Fruit fly (Drosophila melanogaster) whole organism, embryonic: ENCODE measurements around the gene Dhps.

Experiments
- CG10543 ChIP-seq: fragments of 200-800 bp; sonication (Bioruptor generic); optimal IDR thresholded peaks from 3 replicates; lab custom pipeline; 2017; ENCODE audit warnings: missing biosample characterization, mild to moderate bottlenecking, missing genetic modification characterization, moderate library complexity
- CG11723 ChIP-seq: fragments of 200-800 bp; sonication (Bioruptor generic); optimal IDR thresholded peaks from 2 replicates; lab custom pipeline; 2017; ENCODE audit warnings: missing biosample characterization, mild to moderate bottlenecking, missing genetic modification characterization
- CG12155 ChIP-seq: fragments of 200-800 bp; sonication (Bioruptor generic); optimal IDR thresholded peaks from 3 replicates; lab custom pipeline; 2016; ENCODE audit warnings: missing biosample characterization, missing genetic modification characterization
- CG13424 ChIP-seq: fragments of 200-800 bp; sonication (Bioruptor generic); optimal IDR thresholded peaks from 2 replicates; lab custom pipeline; 2019; ENCODE audit warnings: missing biosample characterization, mild to moderate bottlenecking, missing genetic modification characterization, moderate library complexity
- CG1529 ChIP-seq: fragments of 200-800 bp; sonication (Bioruptor generic); optimal IDR thresholded peaks from 3 replicates; lab custom pipeline; 2018; ENCODE audit warnings: missing biosample characterization, missing genetic modification characterization
- CG15479 ChIP-seq: fragments of 200-800 bp; sonication (Bioruptor generic); optimal IDR thresholded peaks from 3 replicates; lab custom pipeline; 2019; ENCODE audit warnings: missing biosample characterization, mild to moderate bottlenecking, missing genetic modification characterization, moderate library complexity
- CG1647 ChIP-seq: fragments of 200-800 bp; sonication (Bioruptor generic); optimal IDR thresholded peaks from 3 replicates; lab custom pipeline; 2016; ENCODE audit warnings: missing biosample characterization, missing genetic modification characterization
- CG17912 ChIP-seq: fragments of 200-800 bp; sonication (Bioruptor generic); optimal IDR thresholded peaks from 2 replicates; lab custom pipeline; 2018; ENCODE audit warnings: missing biosample characterization, mild to moderate bottlenecking, missing genetic modification characterization
- CG18011 ChIP-seq: fragments of 200-800 bp; sonication (Bioruptor generic); optimal IDR thresholded peaks from 2 replicates; lab custom pipeline; 2017; ENCODE audit warnings: missing biosample characterization, missing genetic modification characterization, mild to moderate bottlenecking, moderate library complexity, missing genotype
- CG2199 ChIP-seq: fragments of 200-800 bp; sonication (Bioruptor generic); IDR thresholded peaks from 3 replicates; pipeline ENCODE4 v1.3.6; 2022; ENCODE audit warnings: missing biosample characterization, missing genetic modification characterization
- CG31388 ChIP-seq: fragments of 200-800 bp; sonication (Bioruptor generic); optimal IDR thresholded peaks from 2 replicates; lab custom pipeline; 2016; ENCODE audit warnings: missing biosample characterization, missing genetic modification characterization
- CG31441 ChIP-seq: fragments of 200-800 bp; sonication (Bioruptor generic); IDR thresholded peaks from 2 replicates; pipeline ENCODE4 v1.3.6; 2022; ENCODE audit warnings: missing biosample characterization, missing genetic modification characterization
- CG33213 ChIP-seq: fragments of 200-800 bp; sonication (Bioruptor generic); optimal IDR thresholded peaks from 3 replicates; lab custom pipeline; 2016; ENCODE audit warnings: missing biosample characterization, missing genetic modification characterization
- CG4282 ChIP-seq: fragments of 200-800 bp; sonication (Bioruptor generic); optimal IDR thresholded peaks from 2 replicates; lab custom pipeline; 2016; ENCODE audit warnings: missing biosample characterization, missing genetic modification characterization
- CG4424 ChIP-seq: fragments of 200-800 bp; sonication (Bioruptor generic); optimal IDR thresholded peaks from 3 replicates; lab custom pipeline; 2016; ENCODE audit warnings: missing biosample characterization, missing genetic modification characterization
- CG4820 ChIP-seq: fragments of 200-800 bp; sonication (Bioruptor generic); optimal IDR thresholded peaks from 3 replicates; lab custom pipeline; 2016; ENCODE audit warnings: missing biosample characterization, missing genetic modification characterization
- CG9215 ChIP-seq: fragments of 200-800 bp; sonication (Bioruptor generic); IDR thresholded peaks from 2 replicates; pipeline ENCODE4 v1.3.6; 2022; ENCODE audit warnings: missing biosample characterization, missing genetic modification characterization
- CG9797 ChIP-seq: fragments of 200-800 bp; sonication (Bioruptor generic); optimal IDR thresholded peaks from 3 replicates; lab custom pipeline; 2018; ENCODE audit warnings: missing biosample characterization, mild to moderate bottlenecking, missing genetic modification characterization
- CG9876 ChIP-seq: fragments of 200-800 bp; sonication (Bioruptor generic); optimal IDR thresholded peaks from 2 replicates; lab custom pipeline; 2016; ENCODE audit warnings: missing biosample characterization, missing genetic modification characterization
- CHES-1-like ChIP-seq: fragments of 200-800 bp; sonication (Bioruptor generic); optimal IDR thresholded peaks from 2 replicates; lab custom pipeline; 2016; ENCODE audit warnings: missing biosample characterization, missing genetic modification characterization
- Ets97D ChIP-seq: fragments of 200-800 bp; sonication (Bioruptor generic); optimal IDR thresholded peaks from 3 replicates; lab custom pipeline; 2016; ENCODE audit warnings: missing biosample characterization, missing genetic modification characterization
- GATAe ChIP-seq: fragments of 200-800 bp; sonication (Bioruptor generic); conservative IDR thresholded peaks from 2 replicates; pipeline ENCODE4 v1.3.6; 2022; ENCODE audit warnings: missing biosample characterization, missing genetic modification characterization
- Hr3 ChIP-seq: fragments of 200-800 bp; sonication (Bioruptor generic); optimal IDR thresholded peaks from 3 replicates; lab custom pipeline; 2016; ENCODE audit warnings: missing biosample characterization, missing genetic modification characterization
- Mes4 ChIP-seq: fragments of 200-800 bp; sonication (Bioruptor generic); optimal IDR thresholded peaks from 2 replicates; lab custom pipeline; 2016; ENCODE audit warnings: missing biosample characterization, missing genetic modification characterization
- NfI ChIP-seq: fragments of 200-800 bp; sonication (Bioruptor generic); optimal IDR thresholded peaks from 3 replicates; lab custom pipeline; 2018; ENCODE audit warnings: missing biosample characterization, mild to moderate bottlenecking, missing genetic modification characterization, moderate library complexity
- Poxn ChIP-seq: fragments of 200-800 bp; sonication (Bioruptor generic); IDR thresholded peaks from 2 replicates; pipeline ENCODE4 v1.3.6; 2022; ENCODE audit warnings: missing biosample characterization, missing genetic modification characterization
- Scr ChIP-seq: fragments of 200-800 bp; sonication (Bioruptor generic); IDR thresholded peaks from 2 replicates; pipeline ENCODE4 v1.3.6; 2022; ENCODE audit warnings: missing biosample characterization, missing genetic modification characterization; ENCODE audit not compliant: partially characterized antibody
- Side ChIP-seq: fragments of 200-800 bp; sonication (Bioruptor generic); optimal IDR thresholded peaks from 2 replicates; lab custom pipeline; 2016; ENCODE audit warnings: missing biosample characterization, missing genetic modification characterization
- Sin3A ChIP-seq: fragments of >200 bp; optimal IDR thresholded peaks from 2 replicates; lab custom pipeline; 2018
- Spps ChIP-seq: fragments of 200-800 bp; sonication (Bioruptor generic); optimal IDR thresholded peaks from 2 replicates; lab custom pipeline; 2018; ENCODE audit warnings: missing biosample characterization, mild to moderate bottlenecking, missing genetic modification characterization
- bab2 ChIP-seq: fragments of 200-800 bp; sonication (Bioruptor generic); optimal IDR thresholded peaks from 2 replicates; lab custom pipeline; 2016; ENCODE audit warnings: missing biosample characterization, missing genetic modification characterization
- btn ChIP-seq: fragments of 200-800 bp; sonication (Bioruptor generic); optimal IDR thresholded peaks from 2 replicates; lab custom pipeline; 2016; ENCODE audit warnings: missing biosample characterization, missing genetic modification characterization
- chm ChIP-seq: fragments of 200-800 bp; sonication (Bioruptor generic); IDR thresholded peaks from 2 replicates; pipeline ENCODE4 v1.3.6; 2022; ENCODE audit warnings: missing biosample characterization, missing genetic modification characterization
- emc ChIP-seq: fragments of 200-800 bp; sonication (Bioruptor generic); optimal IDR thresholded peaks from 2 replicates; lab custom pipeline; 2016; ENCODE audit warnings: missing biosample characterization, missing genetic modification characterization
- esg ChIP-seq: fragments of 200-800 bp; sonication (Bioruptor generic); conservative IDR thresholded peaks from 2 replicates; pipeline ENCODE4 v1.3.6; 2022; ENCODE audit warnings: missing biosample characterization, missing genetic modification characterization
- fd102C ChIP-seq: fragments of 200-800 bp; sonication (Bioruptor generic); optimal IDR thresholded peaks from 2 replicates; lab custom pipeline; 2018; ENCODE audit warnings: missing biosample characterization, mild to moderate bottlenecking, missing genetic modification characterization, moderate library complexity
- fd64A ChIP-seq: fragments of 200-800 bp; sonication (Bioruptor generic); optimal IDR thresholded peaks from 3 replicates; lab custom pipeline; 2018; ENCODE audit warnings: missing biosample characterization, mild to moderate bottlenecking, missing genetic modification characterization
- ftz-f1 ChIP-seq: fragments of 200-800 bp; sonication (Bioruptor generic); optimal IDR thresholded peaks from 2 replicates; lab custom pipeline; 2016; ENCODE audit warnings: missing biosample characterization, missing genetic modification characterization
- grn ChIP-seq: fragments of 200-800 bp; sonication (Bioruptor generic); optimal IDR thresholded peaks from 3 replicates; lab custom pipeline; 2017; ENCODE audit warnings: missing biosample characterization, missing genetic modification characterization
- ham ChIP-seq: fragments of 200-800 bp; sonication (Bioruptor generic); IDR thresholded peaks from 2 replicates; pipeline ENCODE4 v1.3.6; 2022; ENCODE audit warnings: missing biosample characterization, missing genetic modification characterization
- hbn ChIP-seq: fragments of 200-800 bp; sonication (Bioruptor generic); IDR thresholded peaks from 2 replicates; pipeline ENCODE4 v1.3.6; 2022; ENCODE audit warnings: missing biosample characterization, missing genetic modification characterization; ENCODE audit not compliant: partially characterized antibody
- ind ChIP-seq: fragments of 200-800 bp; sonication (Bioruptor generic); optimal IDR thresholded peaks from 3 replicates; lab custom pipeline; 2016; ENCODE audit warnings: missing biosample characterization, missing genetic modification characterization
- insv ChIP-seq, 2 experiments: fragments of 200-800 bp; sonication (Bioruptor generic); optimal IDR thresholded peaks; 3 replicates each; lab custom pipeline; 2016 to 2018; ENCODE audit warnings: missing biosample characterization in 2 of 2, missing genetic modification characterization in 2 of 2
- maf-S ChIP-seq: fragments of 200-800 bp; sonication (Bioruptor generic); optimal IDR thresholded peaks from 2 replicates; lab custom pipeline; 2016; ENCODE audit warnings: missing biosample characterization, missing genetic modification characterization
- oc ChIP-seq: fragments of 200-800 bp; sonication (Bioruptor generic); optimal IDR thresholded peaks from 2 replicates; lab custom pipeline; 2018; ENCODE audit warnings: missing biosample characterization, mild to moderate bottlenecking, missing genetic modification characterization, moderate library complexity
- org-1 ChIP-seq: fragments of 200-800 bp; sonication (Bioruptor generic); optimal IDR thresholded peaks from 2 replicates; lab custom pipeline; 2017; ENCODE audit warnings: missing biosample characterization, missing genetic modification characterization
- otp ChIP-seq: fragments of 200-800 bp; sonication (Bioruptor generic); IDR thresholded peaks from 3 replicates; pipeline ENCODE4, ENCODE4 v1.3.6; 2022; ENCODE audit warnings: missing biosample characterization, missing genetic modification characterization
- pho ChIP-seq: fragments of 200-800 bp; sonication (Bioruptor generic); optimal IDR thresholded peaks from 2 replicates; lab custom pipeline; 2016; ENCODE audit warnings: missing biosample characterization, missing genetic modification characterization
- sens-2 ChIP-seq: fragments of 200-800 bp; sonication (Bioruptor generic); IDR thresholded peaks from 2 replicates; pipeline ENCODE4 v1.3.6; 2022; ENCODE audit warnings: missing biosample characterization, missing genetic modification characterization
- toy ChIP-seq: fragments of 200-800 bp; sonication (Bioruptor generic); IDR thresholded peaks from 2 replicates; pipeline ENCODE4 v1.3.6; 2022; ENCODE audit warnings: missing biosample characterization, missing genetic modification characterization

Gene Dhps

dm6 chr3L:8186627-8187396 is 11.2 kb upstream of the Dhps start, which contains the start of the genes ERR and Atg18a (continued):
- peak; percentile 72; the same call in 1 of the 2 replicates for TF ChIP-seq sens-2
- peak; percentile 46 for TF ChIP-seq ftz-f1 (GFP tag; lab: Kevin White, UChicago)
- peak; percentile 78 for TF ChIP-seq CG4820 (GFP tag; lab: Kevin White, UChicago)
- TF ChIP-seq CG1529 (GFP tag; lab: Kevin White, UChicago): peak; percentile 36
- TF ChIP-seq Mes4 (GFP tag; lab: Kevin White, UChicago): no peak
- peak; percentile 87 for TF ChIP-seq NfI (GFP tag; lab: Kevin White, UChicago)
- peak; percentile 89 for TF ChIP-seq CG13424
- TF ChIP-seq Poxn (GFP tag; lab: Robert Waterston, UW): peak; percentile 63
- peak; percentile 73 for TF ChIP-seq Scr
- TF ChIP-seq CG15479 (GFP tag; lab: Kevin White, UChicago): peak; percentile 90
- TF ChIP-seq ind (GFP tag; lab: Kevin White, UChicago): peak; percentile 91
- TF ChIP-seq CG1647 (GFP tag; lab: Kevin White, UChicago): peak; percentile 61
- TF ChIP-seq CG9797 (GFP tag; lab: Kevin White, UChicago): peak; percentile 50
- no peak for TF ChIP-seq oc
- TF ChIP-seq CG31441: peak; percentile 83; the same call in 1 of the 2 replicates
- TF ChIP-seq Side (GFP tag; lab: Kevin White, UChicago): peak; percentile 68
- TF ChIP-seq Spps: peak; percentile 44
- peak; percentile 49 for TF ChIP-seq ham
- peak; percentile 91 for TF ChIP-seq Hr3 (GFP tag; lab: Kevin White, UChicago)
- no peak for TF ChIP-seq grn (GFP tag; lab: Kevin White, UChicago)
- TF ChIP-seq CG12155 (GFP tag; lab: Kevin White, UChicago): peak; percentile 90
- TF ChIP-seq GATAe (GFP tag; lab: Robert Waterston, UW): peak; percentile 49; the same call in 1 of the 2 replicates
- TF ChIP-seq CG18011 (GFP tag; lab: Kevin White, UChicago): peak; percentile 70
- peak; percentile 88 for TF ChIP-seq Ets97D (GFP tag; lab: Kevin White, UChicago)
- peak; percentile 46 for TF ChIP-seq btn
- TF ChIP-seq otp (GFP tag; lab: Robert Waterston, UW): 0 out of 3 replicates have a peak, but pooled peaks have one; percentile 50
- TF ChIP-seq CG10543 (GFP tag; lab: Kevin White, UChicago): peak; percentile 92
- peak; percentile 4 for TF ChIP-seq CG4282 (GFP tag; lab: Kevin White, UChicago)
- TF ChIP-seq CG4424 (GFP tag; lab: Kevin White, UChicago): peak; percentile 79
- no peak for TF ChIP-seq fd64A (GFP tag; lab: Kevin White, UChicago)
- TF ChIP-seq CG11723 (GFP tag; lab: Kevin White, UChicago): no peak
- peak; percentile 60 for TF ChIP-seq CG33213 (GFP tag; lab: Kevin White, UChicago)
- TF ChIP-seq hbn (GFP tag; lab: Robert Waterston, UW): peak; percentile 50; the same call in 1 of the 2 replicates
- peak; percentile 51; the same call in 1 of the 3 replicates for TF ChIP-seq CG2199 (GFP tag; lab: Robert Waterston, UW)
- peak; percentile 80 for TF ChIP-seq CG9876 (GFP tag; lab: Kevin White, UChicago)
- TF ChIP-seq bab2: peak; percentile 79
- peak; percentile 40 for TF ChIP-seq CG17912 (GFP tag; lab: Kevin White, UChicago)
- peak; percentile 94 for TF ChIP-seq CG9215 (GFP tag; lab: Robert Waterston, UW)
- peak; percentile 86 for TF ChIP-seq pho (GFP tag; lab: Kevin White, UChicago)
- no peak for TF ChIP-seq fd102C (GFP tag; lab: Kevin White, UChicago)
- TF ChIP-seq Sin3A (lab: Kevin White, UChicago): peak; percentile 98
- TF ChIP-seq CG31388: peak; percentile 41
- TF ChIP-seq insv (GFP tag; optimal IDR thresholded peaks at IDR 0.05; lab: Kevin White, UChicago): peak in 1 of 2 experiments; percentile 67
- peak; percentile 57 for TF ChIP-seq emc
- TF ChIP-seq toy (GFP tag; lab: Robert Waterston, UW): peak; percentile 52; the same call in 1 of the 2 replicates
- TF ChIP-seq CHES-1-like: peak; percentile 79
- TF ChIP-seq esg (GFP tag; lab: Robert Waterston, UW): peak; percentile 87
- TF ChIP-seq org-1 (GFP tag; lab: Kevin White, UChicago): peak; percentile 30
- peak; percentile 79 for TF ChIP-seq maf-S (GFP tag; lab: Kevin White, UChicago)
- peak; percentile 50 for TF ChIP-seq chm (GFP tag; lab: Robert Waterston, UW)
